Fruit fly (Drosophila melanogaster) whole organism, prepupa: Measurements from ENCODE around the gene kuz.

Source experiments
- Blimp-1 ChIP-seq: fragments of 200-800 bp; sonication (Bioruptor generic); optimal IDR thresholded peaks from 3 replicates; lab custom pipeline; 2017; ENCODE audit warnings: missing biosample characterization, missing genetic modification characterization, mild to moderate bottlenecking, moderate library complexity, missing genetic modification reagents
- CG32006 ChIP-seq: fragments of 200-800 bp; sonication (Bioruptor generic); optimal IDR thresholded peaks from 3 replicates; lab custom pipeline; 2017; ENCODE audit warnings: missing biosample characterization, mild to moderate bottlenecking, missing genetic modification characterization
- CG3919 ChIP-seq: fragments of 200-800 bp; sonication (Bioruptor generic); optimal IDR thresholded peaks from 3 replicates; lab custom pipeline; 2016; ENCODE audit warnings: missing biosample characterization, missing genetic modification characterization
- CG6163 ChIP-seq: fragments of 200-800 bp; sonication (Bioruptor generic); IDR thresholded peaks from 3 replicates; pipeline ENCODE4 v1.3.6; 2022; ENCODE audit warnings: missing biosample characterization, missing genetic modification characterization
- CG6792 ChIP-seq: fragments of 200-800 bp; sonication (Bioruptor generic); optimal IDR thresholded peaks from 3 replicates; lab custom pipeline; 2016; ENCODE audit warnings: missing biosample characterization, missing genetic modification characterization
- CG8119 ChIP-seq: fragments of 200-800 bp; sonication (Bioruptor generic); IDR thresholded peaks from 3 replicates; pipeline ENCODE4 v1.3.6; 2022; ENCODE audit warnings: missing biosample characterization, missing genetic modification characterization
- CG8319 ChIP-seq: fragments of 200-800 bp; sonication (Bioruptor generic); optimal IDR thresholded peaks from 3 replicates; lab custom pipeline; 2016; ENCODE audit warnings: missing biosample characterization, missing genetic modification characterization
- CG9139 ChIP-seq: fragments of 200-800 bp; sonication (Bioruptor generic); optimal IDR thresholded peaks from 3 replicates; lab custom pipeline; 2017; ENCODE audit warnings: missing biosample characterization, mild to moderate bottlenecking, missing genetic modification characterization
- Eip75B ChIP-seq: fragments of 200-800 bp; sonication (Bioruptor generic); optimal IDR thresholded peaks from 3 replicates; lab custom pipeline; 2016; ENCODE audit warnings: missing biosample characterization, missing genetic modification characterization
- Ets21C ChIP-seq: fragments of 200-800 bp; sonication (Bioruptor generic); optimal IDR thresholded peaks from 3 replicates; lab custom pipeline; 2016; ENCODE audit warnings: missing biosample characterization, missing genetic modification characterization
- Hr38 ChIP-seq: sonication (Bioruptor generic); optimal IDR thresholded peaks from 2 replicates; lab custom pipeline; 2016; ENCODE audit warnings: missing biosample characterization, missing genetic modification characterization
- OdsH ChIP-seq: fragments of 200-800 bp; sonication (Bioruptor generic); optimal IDR thresholded peaks from 3 replicates; lab custom pipeline; 2016; ENCODE audit warnings: missing biosample characterization, missing genetic modification characterization
- Sox14 ChIP-seq: fragments of 200-800 bp; sonication (Bioruptor generic); optimal IDR thresholded peaks from 3 replicates; lab custom pipeline; 2016; ENCODE audit warnings: missing biosample characterization, missing genetic modification characterization
- Sox15 ChIP-seq: fragments of 200-800 bp; sonication (Bioruptor generic); optimal IDR thresholded peaks from 3 replicates; lab custom pipeline; 2016; ENCODE audit warnings: missing biosample characterization, missing genetic modification characterization
- eg ChIP-seq: fragments of 200-800 bp; sonication (Bioruptor generic); IDR thresholded peaks from 3 replicates; pipeline ENCODE4 v1.3.6; 2022; ENCODE audit warnings: missing biosample characterization, missing genetic modification characterization
- esn ChIP-seq: fragments of 200-800 bp; sonication (Bioruptor generic); optimal IDR thresholded peaks from 2 replicates; lab custom pipeline; 2016; ENCODE audit warnings: missing biosample characterization, mild to moderate bottlenecking, missing genetic modification characterization, moderate library complexity
- fkh ChIP-seq: fragments of 200-800 bp; sonication (Bioruptor generic); optimal IDR thresholded peaks from 3 replicates; lab custom pipeline; 2017; ENCODE audit warnings: missing biosample characterization, mild to moderate bottlenecking, missing genetic modification characterization, moderate library complexity
- pdm3 ChIP-seq: fragments of 200-800 bp; sonication (Bioruptor generic); optimal IDR thresholded peaks from 3 replicates; lab custom pipeline; 2016; ENCODE audit warnings: missing biosample characterization, missing genetic modification characterization
- salr ChIP-seq, 2 experiments: fragments of 200-800 bp; sonication (Bioruptor generic); optimal IDR thresholded peaks; 3 replicates each; lab custom pipeline; 2016 to 2018; ENCODE audit warnings: missing biosample characterization in 2 of 2, missing genetic modification characterization in 2 of 2, mild to moderate bottlenecking in 1 of 2
- ss ChIP-seq, 2 experiments: fragments of 200-800 bp; sonication (Bioruptor generic); optimal IDR thresholded peaks; 2 replicates in 1 of 2; 3 replicates in 1 of 2; lab custom pipeline; 2017 to 2018; ENCODE audit warnings: mild to moderate bottlenecking in 2 of 2, missing biosample characterization in 2 of 2, missing genetic modification characterization in 2 of 2, moderate library complexity in 1 of 2

Gene kuz

DNA sequence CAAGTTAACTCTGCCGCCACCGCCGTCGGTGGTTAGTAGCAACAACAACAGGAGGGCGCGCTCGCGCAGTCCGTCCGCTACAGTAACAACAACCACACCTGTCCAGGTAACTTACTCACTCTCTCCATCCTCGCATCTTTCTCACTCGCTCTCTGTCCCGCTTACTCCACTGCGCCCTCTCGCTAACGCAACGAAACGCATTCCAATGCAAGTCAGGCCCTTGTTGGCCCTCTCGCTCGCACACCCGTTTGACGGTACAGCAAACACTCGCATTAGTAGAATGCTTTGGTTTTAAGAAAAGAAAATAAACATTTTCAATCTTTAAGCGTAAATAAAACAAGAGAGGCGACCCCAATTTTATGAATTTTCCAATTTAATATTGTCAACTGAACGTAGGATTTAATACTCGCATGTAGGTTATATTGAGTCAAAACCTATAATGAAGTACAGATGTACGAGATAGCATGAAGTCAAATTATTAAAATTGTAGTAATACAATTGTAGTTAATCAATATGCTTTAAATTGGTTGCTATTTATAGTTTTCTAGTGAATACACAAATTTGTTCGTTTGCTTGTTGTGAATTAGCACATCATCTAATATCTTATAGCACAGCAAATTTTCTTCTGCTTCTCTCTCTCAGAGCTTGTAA, 116.2 kb downstream of the kuz start (continued):
- TF ChIP-seq Sox14 (GFP tag; lab: Kevin White, UChicago) (peak; percentile 80), CG6163 (GFP tag; lab: Robert Waterston, UW) (peak; percentile 78; the same call in 2 of the 3 replicates), salr (GFP tag; optimal IDR thresholded peaks at IDR 0.05; lab: Kevin White, UChicago) (peak; percentile 14 to 64), pdm3 (GFP tag; lab: Kevin White, UChicago) (peak; percentile 80), CG32006 (GFP tag; lab: Kevin White, UChicago) (peak; percentile 77), eg (GFP tag; lab: Robert Waterston, UW) (peak; percentile 65), ss (GFP tag; optimal IDR thresholded peaks at IDR 0.05; lab: Kevin White, UChicago) (peak; percentile 32 to 42), CG3919 (GFP tag; lab: Kevin White, UChicago) (peak; percentile 54), esn (GFP tag; lab: Kevin White, UChicago) (peak; percentile 87), Ets21C (GFP tag; lab: Kevin White, UChicago) (peak; percentile 74), Eip75B (GFP tag; lab: Kevin White, UChicago) (peak; percentile 81), CG6792 (GFP tag; lab: Kevin White, UChicago) (peak; percentile 85), Blimp-1 (GFP tag; lab: Kevin White, UChicago) (peak; percentile 39), CG8319 (peak; percentile 60), OdsH (GFP tag; lab: Kevin White, UChicago) (peak; percentile 87), fkh (GFP tag; lab: Kevin White, UChicago) (no peak), CG8119 (peak; percentile 49), CG9139 (GFP tag; lab: Kevin White, UChicago) (no peak), Hr38 (GFP tag; lab: Kevin White, UChicago) (no peak), Sox15 (GFP tag; lab: Kevin White, UChicago) (peak; percentile 77)
